Worm (Caenorhabditis elegans): ENCODE measurements around the gene acs-20.

The acs-20 gene

ce11 chrIV:12414601-12415000 is 16.1 kb upstream of the acs-20 start:
- no peak for TF ChIP-seq unc-62 (GFP tag; optimal IDR thresholded peaks at IDR 0.05)

ce11 chrIV:12410167-12410566 is 11.7 kb upstream of the acs-20 start, which contains the start of gene acl-13:
Gene acl-13, plus strand, starts transcription at chrIV:12410467.
- TF ChIP-seq unc-62 (GFP tag; optimal IDR thresholded peaks at IDR 0.05) = no peak

ce11 chrIV:12408625-12409024 is 10.1 kb upstream of the acs-20 start, which contains the start of gene dsb-1:
Gene dsb-1, plus strand, starts transcription at chrIV:12408925.
- TF ChIP-seq unc-62 (GFP tag; optimal IDR thresholded peaks at IDR 0.05) = no peak

ce11 chrIV:12404137-12404536 is 5.6 kb upstream of the acs-20 start, which contains the start of gene gex-3:
Gene gex-3, plus strand, starts transcription at chrIV:12404431.
- TF ChIP-seq unc-62 (GFP tag; optimal IDR thresholded peaks at IDR 0.05) = no peak

ce11 chrIV:12403440-12403839 is 4.9 kb upstream of the acs-20 start:
- no peak for TF ChIP-seq unc-62 (GFP tag; optimal IDR thresholded peaks at IDR 0.05)

ce11 chrIV:12399983-12400382 is 1.5 kb upstream of the acs-20 start:
- TF ChIP-seq unc-62 (GFP tag; optimal IDR thresholded peaks at IDR 0.05) = no peak

ce11 chrIV:12396645-12397258 is 1.8 kb downstream of the acs-20 start:
- TF ChIP-seq unc-62 (GFP tag; optimal IDR thresholded peaks at IDR 0.05) = no peak

ce11 chrIV:12391003-12391637 is 7.4 kb downstream of the acs-20 start, which contains the start of the genes rps-23 and dpm-3:
Gene rps-23, minus strand, starts transcription at chrIV:12391053.
Gene dpm-3, plus strand, starts transcription at chrIV:12391587.
- TF ChIP-seq unc-62 (GFP tag; optimal IDR thresholded peaks at IDR 0.05) = no peak

- no peak for TF ChIP-seq unc-62 (GFP tag; optimal IDR thresholded peaks at IDR 0.05)
These were observed 8.6 kb downstream of the acs-20 start, which contains the start of gene spe-45 for ce11 chrIV:12389951-12390350. Gene spe-45, minus strand, starts transcription at chrIV:12390095.

- TF ChIP-seq unc-62 (GFP tag; optimal IDR thresholded peaks at IDR 0.05) = no peak
These were observed 13.4 kb downstream of the acs-20 start, which contains the start of gene F28D1.6 for ce11 chrIV:12385061-12385460. Gene F28D1.6, minus strand, starts transcription at chrIV:12385161.

ce11 chrIV:12382864-12383263 is 15.6 kb downstream of the acs-20 start, which contains the start of gene thn-2:
Gene thn-2, plus strand, starts transcription at chrIV:12383170.
- TF ChIP-seq unc-62 (GFP tag; optimal IDR thresholded peaks at IDR 0.05) = no peak

ce11 chrIV:12379784-12380183 is 18.7 kb downstream of the acs-20 start, which contains the start of gene thn-1:
Gene thn-1, plus strand, starts transcription at chrIV:12380084.
- no peak for TF ChIP-seq unc-62 (GFP tag; optimal IDR thresholded peaks at IDR 0.05)

ce11 chrIV:12378919-12379318 is 19.6 kb downstream of the acs-20 start:
- no peak for TF ChIP-seq unc-62 (GFP tag; optimal IDR thresholded peaks at IDR 0.05)

ce11 chrIV:12376021-12376420 is 22.5 kb downstream of the acs-20 start, which contains the start of gene atz-1:
Gene atz-1, minus strand, starts transcription at chrIV:12376121.
- TF ChIP-seq unc-62 (GFP tag; optimal IDR thresholded peaks at IDR 0.05) = no peak

- TF ChIP-seq unc-62 (GFP tag; optimal IDR thresholded peaks at IDR 0.05) = no peak
These were observed 26.6 kb downstream of the acs-20 start, which contains the start of gene wdr-46 for ce11 chrIV:12371879-12372278. Gene wdr-46, plus strand, starts transcription at chrIV:12372253.

- TF ChIP-seq unc-62 (GFP tag; optimal IDR thresholded peaks at IDR 0.05) = no peak
These were observed 27.2 kb downstream of the acs-20 start for ce11 chrIV:12371340-12371739.

- no peak for TF ChIP-seq unc-62 (GFP tag; optimal IDR thresholded peaks at IDR 0.05)
These were observed 31.9 kb downstream of the acs-20 start for ce11 chrIV:12366571-12366970.

All from whole organism, dauer.